Worm (Caenorhabditis elegans) whole organism, L2 larva: ENCODE measurements around the gene chil-23.

Experiments
- ZK546.5 ChIP-seq: sonication (generic microtip); optimal IDR thresholded peaks from 2 replicates; lab custom pipeline; 2017; ENCODE audit warnings: missing biosample characterization, missing genetic modification characterization
- aly-2 ChIP-seq: fragments of 150-350 bp; optimal IDR thresholded peaks from 2 replicates; lab custom pipeline; 2014; ENCODE audit warnings: missing biosample characterization, missing genetic modification characterization
- ama-1 ChIP-seq: fragments of 150-350 bp; optimal IDR thresholded peaks from 2 replicates; lab custom pipeline; 2018; ENCODE audit warnings: inconsistent platforms
- dmd-4 ChIP-seq: sonication (generic microtip); optimal IDR thresholded peaks from 2 replicates; lab custom pipeline; 2017; ENCODE audit warnings: missing biosample characterization, missing genetic modification characterization
- lin-39 ChIP-seq: fragments of 150-350 bp; optimal IDR thresholded peaks from 2 replicates; lab custom pipeline; 2014; ENCODE audit warnings: missing biosample characterization, missing genetic modification reagents, missing genetic modification characterization
- mab-5 ChIP-seq: fragments of 150-350 bp; optimal IDR thresholded peaks from 2 replicates; lab custom pipeline; 2014; ENCODE audit warnings: missing biosample characterization, missing genetic modification characterization
- mdl-1 ChIP-seq, 2 experiments: fragments of 150-350 bp in 1 of 2; sonication (generic microtip) in 1 of 2; optimal IDR thresholded peaks; 2 replicates each; lab custom pipeline; 2017; ENCODE audit warnings: missing biosample characterization in 2 of 2, missing genetic modification characterization in 2 of 2
- nhr-12 ChIP-seq: fragments of 150-350 bp; optimal IDR thresholded peaks from 2 replicates; lab custom pipeline; 2014; ENCODE audit warnings: missing biosample characterization, missing genetic modification characterization
- nhr-237 ChIP-seq: fragments of 150-350 bp; optimal IDR thresholded peaks from 2 replicates; lab custom pipeline; 2014; ENCODE audit warnings: missing biosample characterization, missing genetic modification characterization
- snpc-4 ChIP-seq: fragments of 150-350 bp; optimal IDR thresholded peaks from 2 replicates; lab custom pipeline; 2014; ENCODE audit warnings: missing biosample characterization, missing genetic modification characterization
- unc-62 ChIP-seq: fragments of 150-350 bp; optimal IDR thresholded peaks from 2 replicates; lab custom pipeline; 2014; ENCODE audit warnings: missing biosample characterization, missing genetic modification reagents, missing genetic modification characterization
- zag-1 ChIP-seq: fragments of 150-350 bp; optimal IDR thresholded peaks from 2 replicates; lab custom pipeline; 2014; ENCODE audit warnings: missing biosample characterization, missing genetic modification characterization

ce11 chrII:9433609-9434008 is 34.8 kb downstream of the chil-23 start, which contains the start of gene kin-15:
- TF ChIP-seq dmd-4 (tag; lab: Kevin White, UChicago) (no peak), nhr-237 (no peak), aly-2 (tag; lab: Kevin White, UChicago) (no peak), snpc-4 (tag; lab: Kevin White, UChicago) (no peak), lin-39 (tag; lab: Kevin White, UChicago) (no peak), ZK546.5 (no peak), unc-62 (GFP tag; lab: Kevin White, UChicago) (no peak), zag-1 (tag; lab: Kevin White, UChicago) (no peak), nhr-12 (tag; lab: Kevin White, UChicago) (no peak), mdl-1 (tag; optimal IDR thresholded peaks at IDR 0.05; lab: Kevin White, UChicago) (no peak), ama-1 (no peak), mab-5 (tag; lab: Kevin White, UChicago) (no peak)
